Worm (Caenorhabditis elegans): ENCODE data around the gene T05C12.11.
A peak's percentile ranks its signal among the peaks of the same experiment; 100 is the strongest.

DNA sequence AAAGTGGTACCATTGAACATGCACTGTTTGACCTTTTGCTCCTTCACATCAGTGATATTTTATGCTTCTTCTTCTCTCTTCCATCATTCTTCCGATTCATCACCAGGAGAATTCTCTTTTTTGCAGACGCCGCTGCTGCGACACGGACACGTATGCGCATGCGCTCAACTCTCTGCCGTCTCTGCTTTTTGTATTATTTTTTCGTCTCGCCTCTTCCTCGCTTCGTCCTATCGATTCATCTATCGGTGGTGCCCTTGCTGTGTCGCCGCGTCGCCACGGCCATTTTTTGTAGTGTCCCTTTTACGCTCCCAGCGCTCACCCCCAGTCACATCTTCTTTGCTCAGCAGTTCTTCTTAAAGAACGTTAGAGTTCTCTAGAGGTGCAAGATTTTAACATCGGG lies 44.1 kb downstream of the T05C12.11 start:
- TF ChIP-seq flt-1 (GFP tag; IDR thresholded peaks at IDR 0.05) (no peak), ama-1 (optimal IDR thresholded peaks at IDR 0.05) (no peak), sea-1 (GFP tag; conservative IDR thresholded peaks at IDR 0.05) (no peak), scrt-1 (GFP tag; IDR thresholded peaks at IDR 0.05) (no peak), B0310.2 (tag; optimal IDR thresholded peaks at IDR 0.05) (no peak), hmg-4 (GFP tag; optimal IDR thresholded peaks at IDR 0.05) (peak; percentile 21), ceh-13 (GFP tag; optimal IDR thresholded peaks at IDR 0.05) (no peak), tbx-11 (GFP tag; IDR thresholded peaks at IDR 0.05) (no peak), ets-7 (tag; optimal IDR thresholded peaks at IDR 0.05) (no peak)
